Fruit fly (Drosophila melanogaster): ENCODE measurements around the gene CDK2AP1.

- TF ChIP-seq CTCF (optimal IDR thresholded peaks at IDR 0.05), result no peak
- no peak for TF ChIP-seq CG8478 (optimal IDR thresholded peaks at IDR 0.05)
Measured at dm6 chrX:11090161-11090560, 47.5 kb upstream of the CDK2AP1 start, which contains the start of gene CG2076.

Measured in S2 (cell line).